Fruit fly (Drosophila melanogaster): ENCODE measurements around the gene x16.

The x16 gene

dm6 chr2L:6956725-6957124 is 36.7 kb upstream of the x16 start, which contains the start of the genes CG13775 and CG3430 (continued):
- no peak for TF ChIP-seq CG30431 (GFP tag; optimal IDR thresholded peaks at IDR 0.05)
- no peak for TF ChIP-seq wor (GFP tag; IDR thresholded peaks at IDR 0.05)
- TF ChIP-seq Med (GFP tag) = peak; percentile 92
- TF ChIP-seq CG1233 (GFP tag; optimal IDR thresholded peaks at IDR 0.05) = peak; percentile 1
- peak; percentile 29 for TF ChIP-seq Chrac-16 (GFP tag; optimal IDR thresholded peaks at IDR 0.05)
- peak; percentile 5 for TF ChIP-seq pum (GFP tag; optimal IDR thresholded peaks at IDR 0.05)
- no peak for TF ChIP-seq abd-A (tag; optimal IDR thresholded peaks at IDR 0.05)
- TF ChIP-seq stwl (tag; optimal IDR thresholded peaks at IDR 0.05) = peak; percentile 39
- 0 out of 3 replicates have a peak, but pooled peaks have one; percentile 31 for TF ChIP-seq gce (GFP tag; IDR thresholded peaks at IDR 0.05)
- no peak for TF ChIP-seq Atf6 (GFP tag; IDR thresholded peaks at IDR 0.05)
- TF ChIP-seq fru (optimal IDR thresholded peaks at IDR 0.05) = no peak
- no peak for TF ChIP-seq tup (GFP tag; optimal IDR thresholded peaks at IDR 0.05)
- no peak for TF ChIP-seq Asciz (GFP tag; optimal IDR thresholded peaks at IDR 0.05)
- TF ChIP-seq Hr3 (GFP tag; optimal IDR thresholded peaks at IDR 0.05) = no peak
- TF ChIP-seq vnd (GFP tag; IDR thresholded peaks at IDR 0.05; ENCODE audit: partially characterized antibody) = peak; percentile 31; the same call in 1 of the 3 replicates
- TF ChIP-seq chm (GFP tag; IDR thresholded peaks at IDR 0.05) = peak; percentile 66
- TF ChIP-seq hkb (optimal IDR thresholded peaks at IDR 0.05) = no peak
- TF ChIP-seq hkb (GFP tag; IDR thresholded peaks at IDR 0.05) = 0 out of 2 replicates have a peak, but pooled peaks have one; percentile 21
- peak; percentile 38 for TF ChIP-seq CG7271 (tag; optimal IDR thresholded peaks at IDR 0.05)
- no peak for TF ChIP-seq pita (GFP tag; optimal IDR thresholded peaks at IDR 0.05)
- TF ChIP-seq Mad (GFP tag; optimal IDR thresholded peaks at IDR 0.05) = no peak
- TF ChIP-seq CG11093 (GFP tag; IDR thresholded peaks at IDR 0.05) = no peak
- TF ChIP-seq Tbp (GFP tag; optimal IDR thresholded peaks at IDR 0.05) = no peak
- no peak for TF ChIP-seq CG18764 (GFP tag; optimal IDR thresholded peaks at IDR 0.05)
- TF ChIP-seq Bdp1 (GFP tag; optimal IDR thresholded peaks at IDR 0.05) = no peak
- TF ChIP-seq CG10431 (GFP tag; optimal IDR thresholded peaks at IDR 0.05) = no peak
- no peak for TF ChIP-seq ems (GFP tag; optimal IDR thresholded peaks at IDR 0.05)
- TF ChIP-seq CG10565 (GFP tag; optimal IDR thresholded peaks at IDR 0.05) = no peak
- TF ChIP-seq caup (GFP tag; optimal IDR thresholded peaks at IDR 0.05; ENCODE audit: severe bottlenecking) = peak; percentile 20
- 0 out of 2 replicates have a peak, but pooled peaks have one; percentile 6 for TF ChIP-seq CG32772 (GFP tag; IDR thresholded peaks at IDR 0.05)
- TF ChIP-seq CG13894 (tag; optimal IDR thresholded peaks at IDR 0.05) = no peak
- peak; percentile 27 for TF ChIP-seq CG4617 (GFP tag; optimal IDR thresholded peaks at IDR 0.05; ENCODE audit: borderline replicate concordance)
- no peak for TF ChIP-seq MTF-1 (GFP tag; optimal IDR thresholded peaks at IDR 0.05; ENCODE audit: borderline replicate concordance)
- no peak for TF ChIP-seq CG12769 (tag; optimal IDR thresholded peaks at IDR 0.05)
- TF ChIP-seq pros (GFP tag; optimal IDR thresholded peaks at IDR 0.05) = no peak
- peak; percentile 81 for TF ChIP-seq CG13287 (GFP tag; IDR thresholded peaks at IDR 0.05; ENCODE audit: partially characterized antibody)
- peak; percentile 30 for TF ChIP-seq CG9609 (GFP tag; optimal IDR thresholded peaks at IDR 0.05)
- TF ChIP-seq tgo (GFP tag; IDR thresholded peaks at IDR 0.05) = no peak
- TF ChIP-seq bigmax (GFP tag; optimal IDR thresholded peaks at IDR 0.05) = peak; percentile 49
- TF ChIP-seq stc (GFP tag; IDR thresholded peaks at IDR 0.05) = peak; percentile 36; the same call in 1 of the 2 replicates
- TF ChIP-seq HHEX (GFP tag; optimal IDR thresholded peaks at IDR 0.05) = no peak
- no peak for TF ChIP-seq CG1024 (GFP tag; IDR thresholded peaks at IDR 0.05)
- TF ChIP-seq H15 (GFP tag; IDR thresholded peaks at IDR 0.05) = no peak
- no peak for TF ChIP-seq CG8765 (GFP tag; IDR thresholded peaks at IDR 0.05)
- TF ChIP-seq Awh (GFP tag; IDR thresholded peaks at IDR 0.05) = no peak
- TF ChIP-seq gfzf (GFP tag; optimal IDR thresholded peaks at IDR 0.05) = peak; percentile 14
- no peak for TF ChIP-seq CG6683 (GFP tag; optimal IDR thresholded peaks at IDR 0.05)
- no peak for TF ChIP-seq eve (GFP tag; optimal IDR thresholded peaks at IDR 0.05)
- peak; percentile 32 for TF ChIP-seq YL-1 (GFP tag; optimal IDR thresholded peaks at IDR 0.05)
- no peak for TF ChIP-seq fu2 (GFP tag; optimal IDR thresholded peaks at IDR 0.05)
- TF ChIP-seq D19B (GFP tag; optimal IDR thresholded peaks at IDR 0.05) = no peak
- no peak for TF ChIP-seq CG10321 (GFP tag; IDR thresholded peaks at IDR 0.05)

Data from whole organism, embryonic.